Fruit fly (Drosophila melanogaster): ENCODE data around the gene GATAd.

The GATAd gene

DNA sequence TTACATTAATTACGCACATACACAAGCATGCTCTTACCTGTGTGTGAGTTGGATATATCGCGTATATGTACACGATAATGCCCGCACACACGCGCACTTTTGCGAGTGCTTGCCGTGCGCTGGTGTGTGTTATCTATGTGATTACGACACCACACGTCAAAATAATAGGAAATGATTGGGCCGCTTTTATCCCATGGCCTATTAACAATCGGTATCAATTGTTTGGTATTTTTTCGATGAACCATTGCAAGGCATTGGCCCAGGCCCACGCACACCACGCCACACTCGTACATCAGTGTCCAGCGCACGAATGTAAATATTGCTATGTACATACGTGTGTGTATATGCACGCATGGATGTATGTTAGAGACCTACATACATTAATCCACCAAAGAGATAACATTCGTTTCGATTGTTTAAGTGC lies 1.3 kb downstream of the GATAd start (continued):
- no peak for TF ChIP-seq CG3838 (GFP tag; optimal IDR thresholded peaks at IDR 0.05)
- peak; percentile 44 for TF ChIP-seq CG10979 (tag; optimal IDR thresholded peaks at IDR 0.05)
- TF ChIP-seq rib (GFP tag; IDR thresholded peaks at IDR 0.05) = peak; percentile 79; the same call in 1 of the 2 replicates
- no peak for TF ChIP-seq Oli (tag; optimal IDR thresholded peaks at IDR 0.05)
- TF ChIP-seq CG1024 (GFP tag; IDR thresholded peaks at IDR 0.05) = peak; percentile 75; the same call in 1 of the 2 replicates
- TF ChIP-seq CG18476 (GFP tag; optimal IDR thresholded peaks at IDR 0.05) = no peak
- peak; percentile 77 for TF ChIP-seq CG12659 (GFP tag; optimal IDR thresholded peaks at IDR 0.05)
- peak; percentile 30; the same call in 1 of the 2 replicates for TF ChIP-seq E2f2 (GFP tag; IDR thresholded peaks at IDR 0.05)
- TF ChIP-seq CG7839 (tag; optimal IDR thresholded peaks at IDR 0.05) = peak; percentile 14
- TF ChIP-seq tna (GFP tag; IDR thresholded peaks at IDR 0.05; ENCODE audit: partially characterized antibody) = peak; percentile 48; the same call in 1 of the 2 replicates
- peak in 1 of 2 experiments; percentile 95 for TF ChIP-seq eve (GFP tag; optimal IDR thresholded peaks at IDR 0.05)
- no peak for TF ChIP-seq CG2116 (GFP tag; optimal IDR thresholded peaks at IDR 0.05)
- peak; percentile 46 for TF ChIP-seq CG12391 (tag; optimal IDR thresholded peaks at IDR 0.05)
- peak; percentile 61 for TF ChIP-seq CG1647 (GFP tag; optimal IDR thresholded peaks at IDR 0.05)
- TF ChIP-seq kay (GFP tag; optimal IDR thresholded peaks at IDR 0.05) = peak; percentile 90
- TF ChIP-seq D (optimal IDR thresholded peaks at IDR 0.05) = peak; percentile 92
- TF ChIP-seq D (GFP tag; optimal IDR thresholded peaks at IDR 0.05) = peak; percentile 31
- no peak for TF ChIP-seq ap (GFP tag; IDR thresholded peaks at IDR 0.05)
- TF ChIP-seq CG5245 (GFP tag; optimal IDR thresholded peaks at IDR 0.05) = no peak
- peak; percentile 76 for TF ChIP-seq CG33557 (GFP tag; optimal IDR thresholded peaks at IDR 0.05)
- peak; percentile 99 for TF ChIP-seq mirr (GFP tag; optimal IDR thresholded peaks at IDR 0.05)
- no peak for TF ChIP-seq Ets97D (GFP tag; optimal IDR thresholded peaks at IDR 0.05)
- TF ChIP-seq CG3281 (GFP tag; optimal IDR thresholded peaks at IDR 0.05) = peak; percentile 76
- TF ChIP-seq NC2α (GFP tag; optimal IDR thresholded peaks at IDR 0.05) = no peak
- TF ChIP-seq CG15011 (GFP tag; optimal IDR thresholded peaks at IDR 0.05) = peak; percentile 45
- TF ChIP-seq ac (GFP tag; optimal IDR thresholded peaks at IDR 0.05) = peak; percentile 15
- TF ChIP-seq ken (GFP tag; IDR thresholded peaks at IDR 0.05) = no peak
- TF ChIP-seq yki (optimal IDR thresholded peaks at IDR 0.05) = no peak
- TF ChIP-seq ttk (GFP tag; IDR thresholded peaks at IDR 0.05) = no peak
- TF ChIP-seq CG9797 (GFP tag; optimal IDR thresholded peaks at IDR 0.05) = peak; percentile 35
- peak; percentile 53 for TF ChIP-seq CG17328 (GFP tag; IDR thresholded peaks at IDR 0.05)
- TF ChIP-seq CG9817 (tag; optimal IDR thresholded peaks at IDR 0.05) = no peak
- TF ChIP-seq Dad (GFP tag; optimal IDR thresholded peaks at IDR 0.05) = peak; percentile 17
- TF ChIP-seq CG30020 (tag; optimal IDR thresholded peaks at IDR 0.05) = peak; percentile 96
- TF ChIP-seq tup (GFP tag; optimal IDR thresholded peaks at IDR 0.05) = no peak
- TF ChIP-seq CG13123 (GFP tag; optimal IDR thresholded peaks at IDR 0.05) = peak; percentile 30
- no peak for TF ChIP-seq TFAM (GFP tag; optimal IDR thresholded peaks at IDR 0.05)
- TF ChIP-seq dimm (GFP tag; IDR thresholded peaks at IDR 0.05) = no peak
- TF ChIP-seq otp (GFP tag; IDR thresholded peaks at IDR 0.05) = no peak; the same call in 2 of the 3 replicates
- TF ChIP-seq hbn (GFP tag; IDR thresholded peaks at IDR 0.05; ENCODE audit: partially characterized antibody) = peak; percentile 61
- TF ChIP-seq CG18011 (GFP tag; optimal IDR thresholded peaks at IDR 0.05) = peak; percentile 34
- peak; percentile 90 for TF ChIP-seq CG13296 (GFP tag; optimal IDR thresholded peaks at IDR 0.05)
- peak; percentile 85 for TF ChIP-seq CG17912 (GFP tag; optimal IDR thresholded peaks at IDR 0.05)
- TF ChIP-seq CG10462 (GFP tag; optimal IDR thresholded peaks at IDR 0.05) = no peak
- peak; percentile 47 for TF ChIP-seq dmrt99B (tag; optimal IDR thresholded peaks at IDR 0.05)
- TF ChIP-seq CG6813 (GFP tag; optimal IDR thresholded peaks at IDR 0.05) = peak; percentile 66
- TF ChIP-seq HHEX (GFP tag; optimal IDR thresholded peaks at IDR 0.05) = peak; percentile 78
- peak in 1 of 2 experiments; percentile 93 for TF ChIP-seq Eip74EF (GFP tag; optimal IDR thresholded peaks at IDR 0.05)
- TF ChIP-seq zen2 (GFP tag; IDR thresholded peaks at IDR 0.05; ENCODE audit: partially characterized antibody) = no peak; the same call in 2 of the 3 replicates
- TF ChIP-seq CG10565 (GFP tag; optimal IDR thresholded peaks at IDR 0.05) = no peak

All from whole organism, embryonic.